Worm (Caenorhabditis elegans): ENCODE results near the gene M57.1.

DNA sequence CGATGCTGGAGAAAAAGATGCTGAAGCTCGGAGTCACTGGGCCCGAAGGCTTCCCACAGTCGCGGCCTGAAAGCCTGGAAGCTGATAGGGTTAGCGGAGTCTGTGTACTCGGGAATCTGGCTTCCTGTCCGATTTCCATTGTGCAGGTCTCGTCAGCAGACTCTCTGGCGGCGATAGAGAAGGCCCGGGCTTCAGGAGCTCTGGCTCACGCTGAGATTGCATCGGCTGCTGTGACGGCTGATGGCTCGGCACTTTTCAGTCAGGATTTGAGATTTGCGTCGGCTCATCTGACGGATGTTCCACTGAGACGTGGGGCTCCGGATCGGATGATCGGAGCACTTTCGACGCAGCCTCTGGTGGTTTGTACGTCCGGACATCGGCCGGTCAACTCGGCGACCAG lies 8.8 kb upstream of the M57.1 start:
- TF ChIP-seq elt-2 (tag; optimal IDR thresholded peaks at IDR 0.05) (no peak), pha-4 (tag; optimal IDR thresholded peaks at IDR 0.05) (no peak), jun-1 (tag; optimal IDR thresholded peaks at IDR 0.05) (no peak), nhr-237 (tag; optimal IDR thresholded peaks at IDR 0.05) (no peak), R02D3.7 (tag; optimal IDR thresholded peaks at IDR 0.05) (no peak)

Measured in whole organism, L3 larva.